Worm (Caenorhabditis elegans) whole organism, young adult: ENCODE results near the gene Y45F10D.14.

ENCODE experiments used
- T26A5.8 ChIP-seq: sonication (generic microtip); optimal IDR thresholded peaks from 2 replicates; lab custom pipeline; 2016; ENCODE audit warnings: missing genetic modification characterization, missing compliant biosample characterization
- Y95B8A.8 ChIP-seq: fragments of 200-800 bp; sonication (Bioruptor generic); IDR thresholded peaks from 2 replicates; pipeline ENCODE4 v1.3.6; 2022; ENCODE audit warnings: missing genetic modification reagents, missing genetic modification characterization, missing compliant biosample characterization
- attf-5 ChIP-seq: fragments of 200-800 bp; sonication (Bioruptor generic); optimal IDR thresholded peaks from 2 replicates; lab custom pipeline; 2018; ENCODE audit warnings: mild to moderate bottlenecking, missing genetic modification characterization, missing compliant biosample characterization
- ceh-40 ChIP-seq: fragments of 200-800 bp; sonication (Bioruptor generic); IDR thresholded peaks from 2 replicates; pipeline ENCODE4 v1.3.6; 2022; ENCODE audit warnings: missing genetic modification characterization, missing compliant biosample characterization
- nhr-120 ChIP-seq: fragments of 200-800 bp; sonication (Bioruptor generic); IDR thresholded peaks from 2 replicates; pipeline ENCODE4 v1.3.6; 2022; ENCODE audit warnings: missing genetic modification characterization, missing compliant biosample characterization
- sea-2 ChIP-seq: fragments of 200-800 bp; sonication (Bioruptor generic); IDR thresholded peaks from 2 replicates; pipeline ENCODE4 v1.3.6; 2022; ENCODE audit warnings: missing genetic modification characterization, missing compliant biosample characterization
- snpc-1.3 ChIP-seq: sonication (generic microtip); optimal IDR thresholded peaks from 2 replicates; lab custom pipeline; 2017; ENCODE audit warnings: missing genetic modification characterization, mild to moderate bottlenecking, missing compliant biosample characterization, antibody characterized with exemption, moderate library complexity, missing genotype, missing genetic modification reagents; ENCODE audit not compliant: insufficient read depth
- tbp1 ChIP-seq: fragments of 200-800 bp; sonication (Bioruptor generic); optimal IDR thresholded peaks from 2 replicates; lab custom pipeline; 2018; ENCODE audit warnings: mild to moderate bottlenecking, missing genetic modification characterization, missing compliant biosample characterization

DNA sequence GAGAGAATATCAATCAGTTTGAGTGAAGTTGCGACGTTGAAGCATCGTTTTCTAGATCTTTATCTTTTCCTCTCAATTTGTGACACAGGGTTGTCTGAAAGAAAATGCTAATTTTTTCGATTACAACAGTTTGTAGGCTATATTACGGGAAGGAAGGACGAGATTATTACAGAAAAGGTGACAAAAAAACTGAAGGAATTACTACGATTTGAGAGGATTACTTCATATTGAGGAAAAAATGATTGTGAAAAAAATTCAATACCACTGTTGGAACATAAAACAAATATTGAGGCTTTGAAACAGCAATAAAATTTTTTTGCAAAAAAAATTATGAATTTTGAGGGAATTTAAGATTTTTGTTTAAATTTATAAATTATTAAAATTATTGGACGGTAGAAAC is at the start of gene Y45F10D.14:
- TF ChIP-seq Y95B8A.8 (GFP tag; lab: Robert Waterston, UW): no peak
- TF ChIP-seq sea-2 (GFP tag; lab: Robert Waterston, UW): no peak
- no peak for TF ChIP-seq T26A5.8
- no peak for TF ChIP-seq snpc-1.3 (tag; lab: Kevin White, UChicago)
- TF ChIP-seq tbp1: no peak
- no peak for TF ChIP-seq nhr-120 (GFP tag; lab: Robert Waterston, UW)
- no peak for TF ChIP-seq ceh-40 (GFP tag; lab: Robert Waterston, UW)
- TF ChIP-seq attf-5 (GFP tag; lab: Kevin White, UChicago): no peak
